Worm (Caenorhabditis elegans) whole organism, L3 larva: Measurements from ENCODE around the gene T04F3.5.

Experiments used
- R02D3.7 ChIP-seq: fragments of 150-350 bp; optimal IDR thresholded peaks from 2 replicates; lab custom pipeline; 2014; ENCODE audit warnings: missing biosample characterization, missing genetic modification characterization
- ZK546.5 ChIP-seq: sonication (generic microtip); optimal IDR thresholded peaks from 2 replicates; lab custom pipeline; 2017; ENCODE audit warnings: missing biosample characterization, missing genetic modification characterization
- aly-2 ChIP-seq: fragments of 150-350 bp; optimal IDR thresholded peaks from 2 replicates; lab custom pipeline; 2014; ENCODE audit warnings: missing biosample characterization, missing genetic modification characterization
- ama-1 ChIP-seq: fragments of 150-350 bp; optimal IDR thresholded peaks from 2 replicates; lab custom pipeline; 2018
- ceh-16 ChIP-seq: sonication (generic microtip); optimal IDR thresholded peaks from 2 replicates; lab custom pipeline; 2017; ENCODE audit warnings: missing biosample characterization, missing genetic modification characterization
- ceh-28 ChIP-seq: fragments of 150-350 bp; optimal IDR thresholded peaks from 2 replicates; lab custom pipeline; 2014; ENCODE audit warnings: missing biosample characterization, missing genetic modification reagents, missing genetic modification characterization
- ceh-82 ChIP-seq: fragments of 150-350 bp; optimal IDR thresholded peaks from 2 replicates; lab custom pipeline; 2014; ENCODE audit warnings: missing biosample characterization, missing genetic modification characterization
- ceh-9 ChIP-seq: sonication (generic microtip); optimal IDR thresholded peaks from 2 replicates; lab custom pipeline; 2018; ENCODE audit warnings: missing biosample characterization, missing genetic modification characterization
- daf-12 ChIP-seq: fragments of 150-350 bp; optimal IDR thresholded peaks from 2 replicates; lab custom pipeline; 2014; ENCODE audit warnings: missing biosample characterization, missing genetic modification reagents, missing genetic modification characterization
- egl-27 ChIP-seq: sonication (generic microtip); optimal IDR thresholded peaks from 4 replicates; lab custom pipeline; 2017; ENCODE audit warnings: missing biosample characterization, missing genetic modification reagents, missing genetic modification characterization
- egl-5 ChIP-seq: fragments of 150-350 bp; optimal IDR thresholded peaks from 2 replicates; lab custom pipeline; 2017; ENCODE audit warnings: missing biosample characterization, missing genetic modification reagents, missing genetic modification characterization, inconsistent platforms
- elt-1 ChIP-seq: fragments of 150-350 bp; optimal IDR thresholded peaks from 2 replicates; lab custom pipeline; 2014; ENCODE audit warnings: missing biosample characterization, missing genetic modification characterization
- elt-2 ChIP-seq: sonication (generic microtip); optimal IDR thresholded peaks from 2 replicates; lab custom pipeline; 2016; ENCODE audit warnings: missing genetic modification reagents, mild to moderate bottlenecking, missing genetic modification characterization, missing compliant biosample characterization
- elt-3 ChIP-seq, 3 experiments: fragments of 150-350 bp in 1 of 3; sonication (generic microtip) in 2 of 3; optimal IDR thresholded peaks; 2 replicates in 2 of 3; 4 replicates in 1 of 3; lab custom pipeline; 2014 to 2017; ENCODE audit warnings: missing biosample characterization in 3 of 3, missing genetic modification characterization in 3 of 3
- eor-1 ChIP-seq, 2 experiments: fragments of 150-350 bp; optimal IDR thresholded peaks; 2 replicates each; lab custom pipeline; 2014 to 2018; ENCODE audit warnings: missing biosample characterization in 2 of 2, missing genetic modification characterization in 2 of 2
- fkh-10 ChIP-seq: sonication (generic microtip); optimal IDR thresholded peaks from 2 replicates; lab custom pipeline; 2017; ENCODE audit warnings: missing biosample characterization, missing genetic modification reagents, missing genetic modification characterization
- fkh-2 ChIP-seq: fragments of 150-350 bp; optimal IDR thresholded peaks from 2 replicates; lab custom pipeline; 2014; ENCODE audit warnings: missing biosample characterization, missing genetic modification reagents, missing genetic modification characterization
- fos-1 ChIP-seq: fragments of 150-350 bp; optimal IDR thresholded peaks from 2 replicates; lab custom pipeline; 2014; ENCODE audit warnings: missing biosample characterization, missing genetic modification characterization
- hmg-11 ChIP-seq: sonication (generic microtip); optimal IDR thresholded peaks from 2 replicates; lab custom pipeline; 2016; ENCODE audit warnings: missing genetic modification characterization, missing compliant biosample characterization
- jun-1 ChIP-seq: fragments of 150-350 bp; optimal IDR thresholded peaks from 2 replicates; lab custom pipeline; 2014; ENCODE audit warnings: missing biosample characterization, missing genetic modification reagents, missing genetic modification characterization
- lin-15B ChIP-seq: fragments of 150-350 bp; optimal IDR thresholded peaks from 2 replicates; lab custom pipeline; 2014; ENCODE audit warnings: missing biosample characterization, missing genetic modification characterization
- lin-39 ChIP-seq: fragments of 150-350 bp; optimal IDR thresholded peaks from 2 replicates; lab custom pipeline; 2018; ENCODE audit warnings: missing biosample characterization, missing genetic modification reagents, missing genetic modification characterization
- lsy-12 ChIP-seq: sonication (generic microtip); optimal IDR thresholded peaks from 2 replicates; lab custom pipeline; 2016; ENCODE audit warnings: mild to moderate bottlenecking, missing genetic modification characterization, missing compliant biosample characterization
- mdl-1 ChIP-seq: fragments of 150-350 bp; optimal IDR thresholded peaks from 2 replicates; lab custom pipeline; 2014; ENCODE audit warnings: missing biosample characterization, missing genetic modification characterization
- mml-1 ChIP-seq: fragments of 150-350 bp; sonication (generic microtip); optimal IDR thresholded peaks from 3 replicates; lab custom pipeline; 2014; ENCODE audit warnings: missing biosample characterization, missing genetic modification characterization
- nfya-1 ChIP-seq: sonication (generic microtip); optimal IDR thresholded peaks from 2 replicates; lab custom pipeline; 2017; ENCODE audit warnings: missing genetic modification characterization, mild to moderate bottlenecking, missing compliant biosample characterization, antibody characterized with exemption, moderate library complexity; ENCODE audit not compliant: insufficient read depth
- nhr-11 ChIP-seq: fragments of 150-350 bp; optimal IDR thresholded peaks from 2 replicates; lab custom pipeline; 2014; ENCODE audit warnings: missing biosample characterization, missing genetic modification characterization
- nhr-12 ChIP-seq: fragments of 150-350 bp; optimal IDR thresholded peaks from 2 replicates; lab custom pipeline; 2014; ENCODE audit warnings: missing biosample characterization, missing genetic modification characterization
- nhr-23 ChIP-seq: fragments of 150-350 bp; optimal IDR thresholded peaks from 2 replicates; lab custom pipeline; 2014; ENCODE audit warnings: missing biosample characterization, missing genetic modification reagents, missing genetic modification characterization
- nhr-237 ChIP-seq: fragments of 150-350 bp; optimal IDR thresholded peaks from 2 replicates; lab custom pipeline; 2014; ENCODE audit warnings: missing biosample characterization, missing genetic modification characterization
- nhr-25 ChIP-seq: sonication (generic microtip); optimal IDR thresholded peaks from 2 replicates; lab custom pipeline; 2017; ENCODE audit warnings: missing biosample characterization, missing genetic modification characterization
- nhr-28 ChIP-seq: fragments of 150-350 bp; optimal IDR thresholded peaks from 2 replicates; lab custom pipeline; 2014; ENCODE audit warnings: missing biosample characterization, missing genetic modification characterization
- nhr-43 ChIP-seq: sonication (generic microtip); optimal IDR thresholded peaks from 2 replicates; lab custom pipeline; 2016; ENCODE audit warnings: mild to moderate bottlenecking, missing genetic modification characterization, missing compliant biosample characterization; ENCODE audit not compliant: poor library complexity, severe bottlenecking
- nhr-67 ChIP-seq: fragments of 150-350 bp; optimal IDR thresholded peaks from 2 replicates; lab custom pipeline; 2014; ENCODE audit warnings: missing biosample characterization, missing genetic modification characterization
- nhr-76 ChIP-seq: fragments of 150-350 bp; sonication (generic microtip); optimal IDR thresholded peaks from 5 replicates; lab custom pipeline; 2014; ENCODE audit warnings: missing biosample characterization, missing genetic modification characterization
- nhr-77 ChIP-seq: fragments of 150-350 bp; optimal IDR thresholded peaks from 2 replicates; lab custom pipeline; 2014; ENCODE audit warnings: missing biosample characterization, missing genetic modification characterization
- pha-4 ChIP-seq: fragments of 150-350 bp; optimal IDR thresholded peaks from 2 replicates; lab custom pipeline; 2014; ENCODE audit warnings: missing biosample characterization, missing genetic modification reagents, missing genetic modification characterization
- pqm-1 ChIP-seq: fragments of 150-350 bp; optimal IDR thresholded peaks from 2 replicates; lab custom pipeline; 2017; ENCODE audit warnings: missing biosample characterization, missing genetic modification characterization, inconsistent platforms
- sea-2 ChIP-seq: fragments of 150-350 bp; sonication (generic microtip); optimal IDR thresholded peaks from 4 replicates; lab custom pipeline; 2014; ENCODE audit warnings: missing biosample characterization, missing genetic modification reagents, missing genetic modification characterization
- skn-1 ChIP-seq: fragments of 150-350 bp; optimal IDR thresholded peaks from 2 replicates; lab custom pipeline; 2014; ENCODE audit warnings: missing biosample characterization, missing genetic modification characterization
- snpc-4 ChIP-seq: fragments of 150-350 bp; optimal IDR thresholded peaks from 2 replicates; lab custom pipeline; 2014; ENCODE audit warnings: missing biosample characterization, missing genetic modification characterization
- tbx-2 ChIP-seq: sonication (generic microtip); optimal IDR thresholded peaks from 2 replicates; lab custom pipeline; 2016; ENCODE audit warnings: mild to moderate bottlenecking, missing genetic modification characterization, missing compliant biosample characterization
- unc-39 ChIP-seq: sonication (generic microtip); optimal IDR thresholded peaks from 4 replicates; lab custom pipeline; 2017; ENCODE audit warnings: missing biosample characterization, missing genetic modification characterization
- unc-62 ChIP-seq: fragments of 150-350 bp; sonication (generic microtip); optimal IDR thresholded peaks from 4 replicates; lab custom pipeline; 2014; ENCODE audit warnings: missing biosample characterization, missing genetic modification reagents, missing genetic modification characterization
- zag-1 ChIP-seq: fragments of 150-350 bp; optimal IDR thresholded peaks from 2 replicates; lab custom pipeline; 2014; ENCODE audit warnings: missing biosample characterization, missing genetic modification characterization
- ztf-11 ChIP-seq: fragments of 150-350 bp; optimal IDR thresholded peaks from 2 replicates; lab custom pipeline; 2014; ENCODE audit warnings: missing biosample characterization, missing genetic modification characterization
- ztf-4 ChIP-seq: fragments of 150-350 bp; optimal IDR thresholded peaks from 2 replicates; lab custom pipeline; 2014; ENCODE audit warnings: missing biosample characterization, missing genetic modification characterization

T04F3.5 gene

DNA sequence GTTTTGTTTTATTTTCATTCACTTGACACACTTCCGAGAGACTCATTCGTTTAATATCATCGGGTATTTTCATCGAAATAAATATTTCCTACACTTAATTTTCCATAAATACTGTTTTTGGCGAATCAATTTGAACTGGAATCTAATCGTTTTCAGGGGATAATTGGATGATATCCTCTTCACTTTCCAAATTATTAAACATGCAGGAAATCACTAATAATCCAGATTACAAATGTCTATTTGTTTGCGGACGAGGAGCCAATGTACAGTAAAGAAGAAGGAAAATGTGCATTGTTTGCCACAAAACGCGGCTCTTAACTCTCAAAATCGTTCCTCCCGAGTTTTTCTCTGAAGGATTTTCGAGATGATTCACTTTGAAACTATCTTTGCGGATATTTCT, 16.1 kb downstream of the T04F3.5 start, which contains the start of gene F55A11.6:
F55A11.6 (plus strand) TSS at position 301 of the 400 bp plus-strand sequence.
- TF ChIP-seq nhr-12, result no peak
- no peak for TF ChIP-seq jun-1 (tag; lab: Kevin White, UChicago)
- no peak for TF ChIP-seq ztf-11
- TF ChIP-seq zag-1 (tag; lab: Kevin White, UChicago), result no peak
- no peak for TF ChIP-seq nhr-237 (tag; lab: Kevin White, UChicago)
- no peak for TF ChIP-seq daf-12 (tag; lab: Kevin White, UChicago)
- no peak for TF ChIP-seq hmg-11 (tag; lab: Kevin White, UChicago)
- no peak for TF ChIP-seq nhr-23
- TF ChIP-seq aly-2 (tag; lab: Kevin White, UChicago), result no peak
- no peak for TF ChIP-seq ceh-16 (tag; lab: Kevin White, UChicago)
- no peak for TF ChIP-seq R02D3.7
- no peak for TF ChIP-seq pqm-1

- TF ChIP-seq sea-2 (no peak), mdl-1 (tag; lab: Kevin White, UChicago) (no peak), zag-1 (tag; lab: Kevin White, UChicago) (no peak), ceh-9 (tag; lab: Kevin White, UChicago) (no peak), nhr-23 (no peak), ztf-4 (tag; lab: Kevin White, UChicago) (no peak), fkh-10 (GFP tag; lab: Kevin White, UChicago) (no peak), mml-1 (tag; lab: Kevin White, UChicago) (no peak), unc-39 (tag; lab: Kevin White, UChicago) (no peak), ZK546.5 (tag; lab: Kevin White, UChicago) (no peak), fkh-2 (tag; lab: Kevin White, UChicago) (no peak), pqm-1 (peak; percentile 13), nhr-237 (tag; lab: Kevin White, UChicago) (no peak), ceh-16 (tag; lab: Kevin White, UChicago) (no peak), eor-1 (tag; optimal IDR thresholded peaks at IDR 0.05; lab: Kevin White, UChicago) (no peak), nhr-12 (no peak), pha-4 (tag; lab: Kevin White, UChicago) (peak; percentile 6), fos-1 (tag; lab: Kevin White, UChicago) (no peak), nhr-11 (no peak), ama-1 (lab: Kevin White, UChicago) (no peak), elt-3 (tag; optimal IDR thresholded peaks at IDR 0.05; lab: Kevin White, UChicago) (peak in 1 of 3 experiments; percentile 42), lin-15B (tag; lab: Kevin White, UChicago) (no peak), nhr-67 (tag; lab: Kevin White, UChicago) (no peak), lin-39 (tag; lab: Kevin White, UChicago) (no peak), aly-2 (tag; lab: Kevin White, UChicago) (no peak), nhr-43 (tag; lab: Kevin White, UChicago) (no peak), egl-27 (tag; lab: Kevin White, UChicago) (no peak), elt-2 (tag; lab: Kevin White, UChicago) (peak; percentile 62), snpc-4 (tag; lab: Kevin White, UChicago) (no peak), tbx-2 (no peak), ztf-11 (no peak), skn-1 (tag; lab: Kevin White, UChicago) (no peak), nhr-77 (tag; lab: Kevin White, UChicago) (no peak), hmg-11 (tag; lab: Kevin White, UChicago) (no peak), nhr-25 (no peak), jun-1 (tag; lab: Kevin White, UChicago) (no peak), daf-12 (tag; lab: Kevin White, UChicago) (no peak), ceh-82 (no peak), nhr-28 (no peak), ceh-28 (no peak), elt-1 (tag; lab: Kevin White, UChicago) (no peak), nhr-76 (no peak), egl-5 (tag; lab: Kevin White, UChicago) (peak; percentile 47), R02D3.7 (no peak), unc-62 (GFP tag; lab: Kevin White, UChicago) (no peak), lsy-12 (no peak), nfya-1 (tag; lab: Kevin White, UChicago) (peak; percentile 19)
Measured at ce11 chrV:11777846-11778245, 17.4 kb downstream of the T04F3.5 start.
